Worm (Caenorhabditis elegans) whole organism, L2 larva: ENCODE data around the gene spin-1.

Experiments used
- ama-1 ChIP-seq: fragments of 150-350 bp; optimal IDR thresholded peaks from 2 replicates; lab custom pipeline; 2018; ENCODE audit warnings: inconsistent platforms
- ceh-82 ChIP-seq: fragments of 150-350 bp; optimal IDR thresholded peaks from 2 replicates; lab custom pipeline; 2014; ENCODE audit warnings: missing biosample characterization, missing genetic modification characterization
- egl-27 ChIP-seq: sonication (generic microtip); optimal IDR thresholded peaks from 3 replicates; lab custom pipeline; 2017; ENCODE audit warnings: missing biosample characterization, missing genetic modification reagents, missing genetic modification characterization
- elt-3 ChIP-seq: sonication (generic microtip); optimal IDR thresholded peaks from 2 replicates; lab custom pipeline; 2017; ENCODE audit warnings: missing biosample characterization, missing genetic modification characterization
- lin-13 ChIP-seq: fragments of 150-350 bp; optimal IDR thresholded peaks from 2 replicates; lab custom pipeline; 2014; ENCODE audit warnings: missing biosample characterization, missing genetic modification reagents, missing genetic modification characterization
- lsy-2 ChIP-seq, 2 experiments: fragments of 150-350 bp in 1 of 2; sonication (generic microtip) in 1 of 2; optimal IDR thresholded peaks; 2 replicates each; lab custom pipeline; 2014 to 2017; ENCODE audit warnings: missing biosample characterization in 2 of 2, missing genetic modification characterization in 2 of 2
- nhr-11 ChIP-seq: fragments of 150-350 bp; optimal IDR thresholded peaks from 2 replicates; lab custom pipeline; 2014; ENCODE audit warnings: missing biosample characterization, missing genetic modification characterization
- nhr-23 ChIP-seq: fragments of 150-350 bp; optimal IDR thresholded peaks from 2 replicates; lab custom pipeline; 2014; ENCODE audit warnings: missing biosample characterization, missing genetic modification reagents, missing genetic modification characterization
- nhr-25 ChIP-seq: fragments of 150-350 bp; sonication (generic microtip); optimal IDR thresholded peaks from 3 replicates; lab custom pipeline; 2014; ENCODE audit warnings: missing biosample characterization, missing genetic modification characterization
- nhr-77 ChIP-seq: fragments of 150-350 bp; optimal IDR thresholded peaks from 2 replicates; lab custom pipeline; 2014; ENCODE audit warnings: missing biosample characterization, missing genetic modification characterization
- peb-1 ChIP-seq: fragments of 150-350 bp; optimal IDR thresholded peaks from 2 replicates; lab custom pipeline; 2014; ENCODE audit warnings: missing biosample characterization, missing genetic modification characterization
- snpc-4 ChIP-seq: fragments of 150-350 bp; optimal IDR thresholded peaks from 2 replicates; lab custom pipeline; 2014; ENCODE audit warnings: missing biosample characterization, missing genetic modification characterization
- unc-39 ChIP-seq: fragments of 150-350 bp; optimal IDR thresholded peaks from 2 replicates; lab custom pipeline; 2014; ENCODE audit warnings: missing biosample characterization, missing genetic modification characterization

DNA sequence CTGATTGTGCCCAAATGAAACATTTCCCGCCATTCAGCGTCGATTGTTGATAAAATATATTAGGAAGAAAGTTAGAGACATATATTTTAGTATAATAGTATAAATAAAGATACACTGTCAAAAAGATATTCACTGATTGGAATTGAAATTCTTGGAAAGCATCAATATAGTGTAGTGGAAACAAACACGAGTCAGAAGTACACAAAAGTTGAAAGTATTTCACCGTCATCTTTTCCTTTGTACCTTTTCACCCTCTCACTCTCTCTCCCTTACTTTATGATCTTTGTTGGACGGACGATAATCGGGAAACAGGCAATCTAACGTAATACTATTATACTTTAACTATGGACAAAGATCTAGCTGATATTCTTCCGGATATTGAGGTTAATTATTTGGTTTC is 20.8 kb upstream of the spin-1 start, which contains the start of gene nhr-208:
- TF ChIP-seq nhr-77 (tag; lab: Kevin White, UChicago) (no peak), elt-3 (no peak), egl-27 (no peak), unc-39 (tag; lab: Kevin White, UChicago) (no peak), snpc-4 (tag; lab: Kevin White, UChicago) (no peak), lin-13 (GFP tag; lab: Kevin White, UChicago) (no peak), nhr-11 (tag; lab: Kevin White, UChicago) (no peak), lsy-2 (tag; optimal IDR thresholded peaks at IDR 0.05; lab: Kevin White, UChicago) (no peak), ama-1 (lab: Kevin White, UChicago) (no peak), nhr-25 (tag; lab: Kevin White, UChicago) (no peak), peb-1 (no peak), ceh-82 (tag; lab: Kevin White, UChicago) (no peak), nhr-23 (tag; lab: Kevin White, UChicago) (no peak)
